Worm (Caenorhabditis elegans): ENCODE measurements around the gene ptp-2.

- TF ChIP-seq pha-4 (tag; optimal IDR thresholded peaks at IDR 0.05) = no peak
- no peak for TF ChIP-seq pqm-1 (tag; optimal IDR thresholded peaks at IDR 0.05)
- no peak for TF ChIP-seq pros-1 (tag; optimal IDR thresholded peaks at IDR 0.05)
- no peak for TF ChIP-seq ets-4 (tag; optimal IDR thresholded peaks at IDR 0.05)
These were observed 4.5 kb upstream of the ptp-2 start for ce11 chrII:5913897-5914296.

Measured in whole organism, late embryonic.